Worm (Caenorhabditis elegans): ENCODE measurements around the gene Y68A4A.10.

DNA sequence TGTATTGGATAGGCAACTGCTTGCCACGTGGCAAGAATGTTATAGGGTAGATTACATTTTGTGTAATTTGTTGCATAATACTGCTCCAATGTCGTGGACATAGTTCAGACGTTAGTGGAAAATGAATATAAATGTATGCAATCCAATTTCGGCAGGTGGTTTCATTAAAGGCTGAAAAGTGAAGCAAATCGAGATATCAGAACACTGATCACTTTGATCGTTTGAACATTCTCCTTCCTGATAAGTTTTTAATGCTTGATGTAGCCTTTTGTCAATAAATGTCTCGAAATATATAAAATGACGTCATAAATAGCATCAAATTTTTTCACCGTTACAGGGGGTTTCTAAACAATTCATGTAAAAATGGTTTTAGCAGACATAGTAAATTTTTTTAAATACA is 18.4 kb downstream of the Y68A4A.10 start, which contains the start of gene srh-109:
- TF ChIP-seq ztf-23 (GFP tag; IDR thresholded peaks at IDR 0.05) (no peak), cog-1 (tag; optimal IDR thresholded peaks at IDR 0.05) (no peak), ref-1 (GFP tag; conservative IDR thresholded peaks at IDR 0.05) (no peak)

Data from whole organism, midembryonic.